Worm (Caenorhabditis elegans): ENCODE data around the gene srbc-43.

srbc-43 gene

DNA sequence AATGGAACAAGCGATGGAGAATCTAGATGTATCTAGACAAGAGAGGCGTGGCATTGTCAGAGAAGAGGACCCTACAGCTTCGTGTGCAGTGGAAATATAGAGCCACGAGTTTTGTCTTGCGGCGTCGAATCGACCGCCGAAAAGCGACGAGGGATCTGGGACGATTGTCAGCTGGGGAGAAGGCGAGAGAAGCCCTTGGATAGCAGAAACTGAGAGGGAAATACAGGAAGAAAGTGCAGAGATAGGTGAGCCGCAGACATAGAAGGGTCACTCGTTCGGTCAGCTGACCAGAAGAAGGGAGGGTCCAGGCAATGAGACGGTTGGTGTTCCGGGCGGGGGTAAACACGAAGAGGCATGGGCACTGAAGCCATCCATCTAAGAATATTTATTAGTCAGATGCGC is 24.2 kb upstream of the srbc-43 start (continued):
- peak; percentile 60 for TF ChIP-seq fkh-10 (GFP tag; optimal IDR thresholded peaks at IDR 0.05)
- no peak for TF ChIP-seq zag-1 (tag; optimal IDR thresholded peaks at IDR 0.05)
- no peak for TF ChIP-seq nhr-43 (tag; optimal IDR thresholded peaks at IDR 0.05; ENCODE audit: poor library complexity, severe bottlenecking)
- no peak for TF ChIP-seq nhr-67 (tag; optimal IDR thresholded peaks at IDR 0.05)
- TF ChIP-seq snpc-4 (tag; optimal IDR thresholded peaks at IDR 0.05) = peak; percentile 71
- TF ChIP-seq ztf-4 (tag; optimal IDR thresholded peaks at IDR 0.05) = no peak
- TF ChIP-seq ceh-9 (tag; optimal IDR thresholded peaks at IDR 0.05) = no peak
- TF ChIP-seq nhr-237 (tag; optimal IDR thresholded peaks at IDR 0.05) = no peak
- TF ChIP-seq eor-1 (tag; optimal IDR thresholded peaks at IDR 0.05) = no peak
- no peak for TF ChIP-seq unc-62 (GFP tag; optimal IDR thresholded peaks at IDR 0.05)
- peak; percentile 80 for TF ChIP-seq nfya-1 (tag; optimal IDR thresholded peaks at IDR 0.05; ENCODE audit: insufficient read depth)
- TF ChIP-seq nhr-11 (tag; optimal IDR thresholded peaks at IDR 0.05) = peak; percentile 13
- TF ChIP-seq tbx-2 (tag; optimal IDR thresholded peaks at IDR 0.05) = peak; percentile 50
- TF ChIP-seq unc-39 (tag; optimal IDR thresholded peaks at IDR 0.05) = no peak
- TF ChIP-seq pqm-1 (tag; optimal IDR thresholded peaks at IDR 0.05) = no peak
- TF ChIP-seq ama-1 (optimal IDR thresholded peaks at IDR 0.05) = no peak
- no peak for TF ChIP-seq aly-2 (tag; optimal IDR thresholded peaks at IDR 0.05)

DNA sequence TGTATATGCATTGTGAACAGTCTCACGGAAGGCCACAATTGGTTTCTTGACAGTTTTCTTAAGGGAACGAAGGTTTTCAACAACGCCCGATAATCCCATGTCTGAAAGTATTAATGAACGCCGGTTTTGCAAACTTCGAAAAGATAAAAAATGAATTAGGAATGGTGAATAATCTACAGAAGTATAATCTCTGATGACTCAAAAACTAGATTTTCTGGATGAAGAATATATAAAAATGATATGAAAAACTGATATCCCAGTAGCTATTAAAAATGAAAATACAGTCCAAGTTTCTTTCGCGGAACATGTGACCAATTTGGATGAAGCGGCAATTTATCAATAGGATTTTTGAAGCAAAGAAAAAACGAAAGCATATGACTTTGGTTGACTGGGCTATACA is 23.7 kb upstream of the srbc-43 start, which contains the start of gene ZC443.3:
ZC443.3 (minus strand) TSS at position 101 of the 400 bp plus-strand sequence.
- TF ChIP-seq fkh-2 (tag; optimal IDR thresholded peaks at IDR 0.05) (no peak), skn-1 (tag; optimal IDR thresholded peaks at IDR 0.05) (no peak), ama-1 (optimal IDR thresholded peaks at IDR 0.05) (no peak), nhr-76 (tag; optimal IDR thresholded peaks at IDR 0.05) (no peak), mml-1 (tag; optimal IDR thresholded peaks at IDR 0.05) (no peak), nhr-23 (tag; optimal IDR thresholded peaks at IDR 0.05) (no peak), egl-27 (tag; optimal IDR thresholded peaks at IDR 0.05) (no peak)

ce11 chrV:12811810-12812209 is 21.5 kb upstream of the srbc-43 start:
- TF ChIP-seq nhr-11 (tag; optimal IDR thresholded peaks at IDR 0.05) (no peak), egl-5 (tag; optimal IDR thresholded peaks at IDR 0.05) (peak; percentile 58), zag-1 (tag; optimal IDR thresholded peaks at IDR 0.05) (no peak), pha-4 (tag; optimal IDR thresholded peaks at IDR 0.05) (peak; percentile 44), ama-1 (optimal IDR thresholded peaks at IDR 0.05) (peak; percentile 42)

DNA sequence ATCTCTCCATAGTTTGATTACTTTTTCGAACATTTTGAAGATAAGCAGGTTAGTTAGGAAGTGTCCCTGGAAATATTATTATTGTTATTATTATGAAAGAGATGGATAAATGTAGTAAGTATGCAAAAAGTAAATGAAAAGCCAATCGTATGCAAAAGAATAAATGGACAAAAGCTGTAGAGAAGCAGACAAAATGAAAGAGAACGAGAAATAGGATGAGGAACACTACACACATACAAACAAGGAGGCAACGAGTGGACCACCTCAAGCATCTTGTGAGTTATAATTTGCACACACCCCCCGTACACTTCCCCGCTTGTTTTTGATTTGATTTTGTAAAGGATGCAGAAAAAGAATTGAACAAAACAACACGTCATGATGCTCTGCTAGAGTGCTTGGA is 20.8 kb upstream of the srbc-43 start, which contains the start of gene ZC443.2:
ZC443.2 (minus strand) TSS at position 67 of the 400 bp plus-strand sequence.
- TF ChIP-seq nhr-25 (tag; optimal IDR thresholded peaks at IDR 0.05) (no peak), fkh-10 (GFP tag; optimal IDR thresholded peaks at IDR 0.05) (peak; percentile 46), zag-1 (tag; optimal IDR thresholded peaks at IDR 0.05) (no peak)

ce11 chrV:12809876-12810275 is 19.6 kb upstream of the srbc-43 start, which contains the start of gene ZC443.1:
Gene ZC443.1 (minus strand): TSS chrV:12810080.
- TF ChIP-seq elt-3 (tag; optimal IDR thresholded peaks at IDR 0.05) (no peak), zag-1 (tag; optimal IDR thresholded peaks at IDR 0.05) (no peak), ceh-82 (tag; optimal IDR thresholded peaks at IDR 0.05) (no peak), nhr-25 (tag; optimal IDR thresholded peaks at IDR 0.05) (no peak), ama-1 (optimal IDR thresholded peaks at IDR 0.05) (no peak), fkh-10 (GFP tag; optimal IDR thresholded peaks at IDR 0.05) (no peak), elt-2 (tag; optimal IDR thresholded peaks at IDR 0.05) (no peak), eor-1 (tag; optimal IDR thresholded peaks at IDR 0.05) (no peak), egl-27 (tag; optimal IDR thresholded peaks at IDR 0.05) (no peak), nhr-67 (tag; optimal IDR thresholded peaks at IDR 0.05) (no peak), nhr-28 (tag; optimal IDR thresholded peaks at IDR 0.05) (no peak)

DNA sequence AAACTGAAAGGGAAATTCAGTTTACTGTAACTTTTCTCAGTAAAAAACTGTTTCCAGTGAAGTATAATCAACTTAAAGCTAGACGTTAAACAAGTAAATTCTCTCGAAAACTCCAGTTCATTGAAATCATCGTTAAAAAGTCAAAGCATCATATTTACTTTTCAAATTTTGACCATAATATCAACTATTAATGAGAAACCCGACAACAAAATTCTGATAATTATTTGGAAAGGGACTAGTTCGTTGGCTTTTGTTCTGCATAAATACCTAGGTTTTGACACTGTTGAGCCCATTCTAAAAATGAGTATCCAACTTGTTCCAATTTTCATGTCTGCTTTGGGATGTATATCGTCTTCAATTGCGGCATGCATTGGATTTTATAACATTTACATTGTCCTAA is 15.9 kb upstream of the srbc-43 start, which contains the start of gene ZC443.7:
ZC443.7 (plus strand) TSS at position 301 of the 400 bp plus-strand sequence.
- TF ChIP-seq elt-2 (tag; optimal IDR thresholded peaks at IDR 0.05) = no peak
- TF ChIP-seq elt-3 (tag; optimal IDR thresholded peaks at IDR 0.05) = no peak
- no peak for TF ChIP-seq nhr-11 (tag; optimal IDR thresholded peaks at IDR 0.05)
- TF ChIP-seq ceh-9 (tag; optimal IDR thresholded peaks at IDR 0.05) = no peak
- no peak for TF ChIP-seq daf-12 (tag; optimal IDR thresholded peaks at IDR 0.05)
- TF ChIP-seq ZK546.5 (tag; optimal IDR thresholded peaks at IDR 0.05) = no peak
- no peak for TF ChIP-seq ceh-28 (tag; optimal IDR thresholded peaks at IDR 0.05)
